Fruit fly (Drosophila melanogaster) whole organism, embryonic: ENCODE measurements around the gene spz3.
A peak's percentile ranks its signal among the peaks of the same experiment; 100 is the strongest.

ENCODE experiments used
- ATbp ChIP-seq: fragments of 200-800 bp; sonication (Bioruptor generic); optimal IDR thresholded peaks from 2 replicates; lab custom pipeline; 2017; ENCODE audit warnings: missing biosample characterization, mild to moderate bottlenecking, missing genetic modification characterization, missing genetic modification reagents
- Adf1 ChIP-seq: fragments of 200-800 bp; sonication (Bioruptor generic); IDR thresholded peaks from 2 replicates; pipeline ENCODE4 v1.3.6; 2022; ENCODE audit warnings: missing biosample characterization, missing genetic modification characterization
- Atf3 ChIP-seq: fragments of 200-800 bp; sonication (Bioruptor generic); optimal IDR thresholded peaks from 3 replicates; lab custom pipeline; 2016; ENCODE audit warnings: missing biosample characterization, missing genetic modification characterization
- Atf6 ChIP-seq: fragments of 200-800 bp; sonication (Bioruptor generic); IDR thresholded peaks from 2 replicates; pipeline ENCODE4 v1.3.6; 2022; ENCODE audit warnings: missing biosample characterization, missing genetic modification characterization
- B-H1 ChIP-seq: fragments of 200-800 bp; sonication (Bioruptor generic); IDR thresholded peaks from 3 replicates; pipeline ENCODE4 v1.3.6; 2022; ENCODE audit warnings: missing biosample characterization, missing genetic modification characterization
- CG10209 ChIP-seq: fragments of 200-800 bp; sonication (Bioruptor generic); optimal IDR thresholded peaks from 3 replicates; lab custom pipeline; 2017; ENCODE audit warnings: missing biosample characterization, mild to moderate bottlenecking, missing genetic modification characterization, missing genetic modification reagents
- CG10366 ChIP-seq: fragments of 200-800 bp; sonication (Bioruptor generic); IDR thresholded peaks from 2 replicates; pipeline ENCODE4 v1.3.6; 2022; ENCODE audit warnings: missing biosample characterization, missing genetic modification characterization
- CG12299 ChIP-seq: fragments of 200-800 bp; sonication (Bioruptor generic); optimal IDR thresholded peaks from 2 replicates; lab custom pipeline; 2018; ENCODE audit warnings: missing biosample characterization, mild to moderate bottlenecking, missing genetic modification characterization
- CG13424 ChIP-seq: fragments of 200-800 bp; sonication (Bioruptor generic); optimal IDR thresholded peaks from 2 replicates; lab custom pipeline; 2019; ENCODE audit warnings: missing biosample characterization, mild to moderate bottlenecking, missing genetic modification characterization, moderate library complexity
- CG15269 ChIP-seq: fragments of 200-800 bp; sonication (Bioruptor generic); optimal IDR thresholded peaks from 2 replicates; lab custom pipeline; 2018; ENCODE audit warnings: missing biosample characterization, mild to moderate bottlenecking, missing genetic modification characterization, moderate library complexity
- CG17829 ChIP-seq: fragments of 200-800 bp; optimal IDR thresholded peaks from 2 replicates; lab custom pipeline; 2019; ENCODE audit warnings: missing biosample characterization, mild to moderate bottlenecking, missing genetic modification characterization, moderate library complexity
- CG2712 ChIP-seq: fragments of 200-800 bp; optimal IDR thresholded peaks from 3 replicates; lab custom pipeline; 2019; ENCODE audit warnings: missing biosample characterization, mild to moderate bottlenecking, missing genetic modification characterization, moderate library complexity
- CG33557 ChIP-seq: fragments of 200-800 bp; sonication (Bioruptor generic); optimal IDR thresholded peaks from 2 replicates; lab custom pipeline; 2019; ENCODE audit warnings: missing biosample characterization, mild to moderate bottlenecking, missing genetic modification characterization, moderate library complexity
- CG42726 ChIP-seq: fragments of 200-800 bp; sonication (Bioruptor generic); IDR thresholded peaks from 2 replicates; pipeline ENCODE4 v1.3.6; 2022; ENCODE audit warnings: missing biosample characterization, missing genetic modification characterization; ENCODE audit not compliant: partially characterized antibody
- CG4820 ChIP-seq: fragments of 200-800 bp; sonication (Bioruptor generic); optimal IDR thresholded peaks from 3 replicates; lab custom pipeline; 2016; ENCODE audit warnings: missing biosample characterization, missing genetic modification characterization
- CG7372 ChIP-seq: fragments of 200-800 bp; sonication (Bioruptor generic); IDR thresholded peaks from 2 replicates; pipeline ENCODE4 v1.3.6; 2022; ENCODE audit warnings: missing biosample characterization, missing genetic modification characterization
- CG8290 ChIP-seq, 3 experiments: fragments of 200-800 bp; sonication (Bioruptor generic); optimal IDR thresholded peaks; 2 replicates each; lab custom pipeline; 2016 to 2019; ENCODE audit warnings: missing biosample characterization in 3 of 3, missing genetic modification characterization in 3 of 3, mild to moderate bottlenecking in 2 of 3, moderate library complexity in 1 of 3
- CG8765 ChIP-seq: fragments of 200-800 bp; sonication (Bioruptor generic); IDR thresholded peaks from 2 replicates; pipeline ENCODE4 v1.3.6; 2022; ENCODE audit warnings: missing biosample characterization, missing genetic modification characterization
- H2.0 ChIP-seq: fragments of 200-800 bp; sonication (Bioruptor generic); IDR thresholded peaks from 2 replicates; pipeline ENCODE4 v1.3.6; 2022; ENCODE audit warnings: missing biosample characterization, missing genetic modification characterization
- NC2α ChIP-seq: fragments of 200-800 bp; sonication (Bioruptor generic); optimal IDR thresholded peaks from 2 replicates; lab custom pipeline; 2016; ENCODE audit warnings: missing biosample characterization, missing genetic modification characterization
- NFAT ChIP-seq: fragments of 200-800 bp; sonication (Bioruptor generic); IDR thresholded peaks from 2 replicates; pipeline ENCODE4 v1.3.6; 2022; ENCODE audit warnings: missing biosample characterization, missing genetic modification characterization
- Nf-YA ChIP-seq: fragments of 200-800 bp; sonication (Bioruptor generic); IDR thresholded peaks from 2 replicates; pipeline ENCODE4 v1.3.6; 2022; ENCODE audit warnings: missing biosample characterization, missing genetic modification characterization
- Nf-YB ChIP-seq: fragments of 200-800 bp; sonication (Bioruptor generic); optimal IDR thresholded peaks from 3 replicates; lab custom pipeline; 2019; ENCODE audit warnings: missing biosample characterization, mild to moderate bottlenecking, missing genetic modification characterization, moderate library complexity
- PHDP ChIP-seq: fragments of 200-800 bp; sonication (Bioruptor generic); optimal IDR thresholded peaks from 3 replicates; lab custom pipeline; 2018; ENCODE audit warnings: missing biosample characterization, mild to moderate bottlenecking, missing genetic modification characterization, moderate library complexity
- Poxn ChIP-seq: fragments of 200-800 bp; sonication (Bioruptor generic); IDR thresholded peaks from 2 replicates; pipeline ENCODE4 v1.3.6; 2022; ENCODE audit warnings: missing biosample characterization, missing genetic modification characterization
- Ptx1 ChIP-seq: fragments of 200-800 bp; sonication (Bioruptor generic); IDR thresholded peaks from 2 replicates; pipeline ENCODE4 v1.3.6; 2022; ENCODE audit warnings: missing biosample characterization, missing genetic modification characterization
- Stat92E ChIP-seq, 3 experiments: fragments of >200 bp in 2 of 3; fragments of 200-800 bp in 1 of 3; sonication (Bioruptor generic) in 1 of 3; optimal IDR thresholded peaks; 2 replicates each; lab custom pipeline; 2017 to 2019; ENCODE audit warnings: missing biosample characterization in 3 of 3, missing genetic modification characterization in 3 of 3, mild to moderate bottlenecking in 1 of 3, moderate library complexity in 1 of 3
- Trl ChIP-seq, 3 experiments: fragments of >200 bp in 2 of 3; fragments of 200-800 bp in 1 of 3; sonication (Bioruptor generic) in 1 of 3; optimal IDR thresholded peaks; 2 replicates in 1 of 3; 3 replicates in 2 of 3; lab custom pipeline; 2016 to 2017; ENCODE audit warnings: missing biosample characterization in 1 of 3, missing genetic modification characterization in 1 of 3
- ac ChIP-seq: fragments of 200-800 bp; sonication (Bioruptor generic); optimal IDR thresholded peaks from 3 replicates; lab custom pipeline; 2017; ENCODE audit warnings: missing biosample characterization, mild to moderate bottlenecking, missing genetic modification characterization
- amos ChIP-seq: fragments of 200-800 bp; sonication (Bioruptor generic); IDR thresholded peaks from 2 replicates; pipeline ENCODE4 v1.3.6; 2022; ENCODE audit warnings: missing biosample characterization, missing genetic modification characterization; ENCODE audit not compliant: partially characterized antibody
- ato ChIP-seq: fragments of 200-800 bp; sonication (Bioruptor generic); IDR thresholded peaks from 2 replicates; pipeline ENCODE4 v1.3.6; 2022; ENCODE audit warnings: missing biosample characterization, missing genetic modification characterization; ENCODE audit not compliant: partially characterized antibody
- bab2 ChIP-seq: fragments of 200-800 bp; sonication (Bioruptor generic); optimal IDR thresholded peaks from 2 replicates; lab custom pipeline; 2016; ENCODE audit warnings: missing biosample characterization, missing genetic modification characterization
- dysf ChIP-seq: fragments of 200-800 bp; sonication (Bioruptor generic); IDR thresholded peaks from 3 replicates; pipeline ENCODE4 v1.3.6; 2022; ENCODE audit warnings: missing biosample characterization, missing genetic modification characterization
- hbn ChIP-seq: fragments of 200-800 bp; sonication (Bioruptor generic); IDR thresholded peaks from 2 replicates; pipeline ENCODE4 v1.3.6; 2022; ENCODE audit warnings: missing biosample characterization, missing genetic modification characterization; ENCODE audit not compliant: partially characterized antibody
- her ChIP-seq: fragments of 200-800 bp; sonication (Bioruptor generic); optimal IDR thresholded peaks from 2 replicates; lab custom pipeline; 2016; ENCODE audit warnings: missing biosample characterization, missing genetic modification characterization
- jing ChIP-seq: fragments of 200-800 bp; sonication (Bioruptor generic); optimal IDR thresholded peaks from 2 replicates; lab custom pipeline; 2018; ENCODE audit warnings: missing biosample characterization, mild to moderate bottlenecking, missing genetic modification characterization
- lola ChIP-seq, 3 experiments: fragments of >200 bp in 2 of 3; fragments of 200-800 bp in 1 of 3; sonication (Bioruptor generic) in 1 of 3; optimal IDR thresholded peaks; 2 replicates each; lab custom pipeline; 2017 to 2019; ENCODE audit warnings: missing biosample characterization in 3 of 3, missing genetic modification characterization in 3 of 3, mild to moderate bottlenecking in 1 of 3, moderate library complexity in 1 of 3
- pita ChIP-seq: fragments of 200-800 bp; sonication (Bioruptor generic); optimal IDR thresholded peaks from 2 replicates; lab custom pipeline; 2017; ENCODE audit warnings: missing biosample characterization, mild to moderate bottlenecking, missing genetic modification characterization
- rib ChIP-seq: fragments of 200-800 bp; sonication (Bioruptor generic); IDR thresholded peaks from 2 replicates; pipeline ENCODE4 v1.3.6; 2022; ENCODE audit warnings: missing biosample characterization, missing genetic modification characterization
- seq ChIP-seq: fragments of 200-800 bp; sonication (Bioruptor generic); IDR thresholded peaks from 2 replicates; pipeline ENCODE4 v1.3.6; 2022; ENCODE audit warnings: missing biosample characterization, missing genetic modification characterization
- sisA ChIP-seq: fragments of 200-800 bp; sonication (Bioruptor generic); IDR thresholded peaks from 2 replicates; pipeline ENCODE4 v1.3.6; 2022; ENCODE audit warnings: missing biosample characterization, missing genetic modification characterization
- stc ChIP-seq: fragments of 200-800 bp; sonication (Bioruptor generic); IDR thresholded peaks from 2 replicates; pipeline ENCODE4 v1.3.6; 2022; ENCODE audit warnings: missing biosample characterization, missing genetic modification characterization
- trh ChIP-seq: fragments of 200-800 bp; sonication (Bioruptor generic); optimal IDR thresholded peaks from 2 replicates; lab custom pipeline; 2016; ENCODE audit warnings: missing biosample characterization, missing genetic modification characterization
- vfl ChIP-seq: fragments of 200-800 bp; sonication (Bioruptor generic); optimal IDR thresholded peaks from 2 replicates; lab custom pipeline; 2016; ENCODE audit warnings: missing biosample characterization, missing genetic modification characterization
- zen ChIP-seq: fragments of 200-800 bp; sonication (Bioruptor generic); optimal IDR thresholded peaks from 3 replicates; lab custom pipeline; 2018; ENCODE audit warnings: missing biosample characterization, mild to moderate bottlenecking, missing genetic modification characterization, moderate library complexity
- zfh2 ChIP-seq: fragments of 200-800 bp; sonication (Bioruptor generic); optimal IDR thresholded peaks from 2 replicates; lab custom pipeline; 2016; ENCODE audit warnings: missing biosample characterization, missing genetic modification characterization

The spz3 gene

dm6 chr2L:7827045-7828004, 52.0 kb downstream of the spz3 start, which contains the start of the genes Rack1 and mts (continued):
- TF ChIP-seq CG42726 (GFP tag; lab: Robert Waterston, UW) (peak; percentile 75), NFAT (GFP tag; lab: Robert Waterston, UW) (peak; percentile 88), zfh2 (peak; percentile 65), Poxn (GFP tag; lab: Robert Waterston, UW) (0 out of 2 replicates have a peak, but pooled peaks have one; percentile 16), vfl (GFP tag; lab: Kevin White, UChicago) (peak; percentile 82), CG8290 (GFP tag; optimal IDR thresholded peaks at IDR 0.05; lab: Kevin White, UChicago) (peak; percentile 54), CG8290 (tag; optimal IDR thresholded peaks at IDR 0.05; lab: Kevin White, UChicago) (peak; percentile 74 to 96), Trl (optimal IDR thresholded peaks at IDR 0.05; lab: Kevin White, UChicago) (no peak), Trl (GFP tag; optimal IDR thresholded peaks at IDR 0.05; lab: Kevin White, UChicago) (peak; percentile 80), NC2α (GFP tag; lab: Kevin White, UChicago) (peak; percentile 63), Atf3 (peak; percentile 43), jing (GFP tag; lab: Kevin White, UChicago) (peak; percentile 40), ac (peak; percentile 75), PHDP (tag; lab: Kevin White, UChicago) (peak; percentile 86), CG33557 (GFP tag; lab: Kevin White, UChicago) (peak; percentile 62), Atf6 (GFP tag; lab: Robert Waterston, UW) (peak; percentile 74), lola (GFP tag; optimal IDR thresholded peaks at IDR 0.05; lab: Kevin White, UChicago) (peak in 1 of 3 experiments; percentile 21), Adf1 (GFP tag; lab: Robert Waterston, UW) (peak; percentile 39; the same call in 1 of the 2 replicates), CG17829 (tag; lab: Kevin White, UChicago) (peak; percentile 72), trh (GFP tag; lab: Kevin White, UChicago) (peak; percentile 56), dysf (GFP tag; lab: Robert Waterston, UW) (peak; percentile 75; the same call in 2 of the 3 replicates), ato (peak; percentile 35; the same call in 1 of the 2 replicates), Stat92E (GFP tag; optimal IDR thresholded peaks at IDR 0.05; lab: Kevin White, UChicago) (peak in 1 of 3 experiments; percentile 53), CG13424 (tag; lab: Kevin White, UChicago) (peak; percentile 43), amos (peak; percentile 74), CG7372 (GFP tag; lab: Robert Waterston, UW) (peak; percentile 61; the same call in 1 of the 2 replicates), seq (GFP tag; lab: Robert Waterston, UW) (peak; percentile 72), hbn (GFP tag; lab: Robert Waterston, UW) (peak; percentile 16; the same call in 1 of the 2 replicates), Nf-YB (GFP tag; lab: Kevin White, UChicago) (peak; percentile 67), CG12299 (tag; lab: Kevin White, UChicago) (peak; percentile 68), rib (peak; percentile 69), CG8765 (GFP tag; lab: Robert Waterston, UW) (no peak; the same call in 1 of the 2 replicates), CG10366 (peak; percentile 74), CG2712 (tag; lab: Kevin White, UChicago) (peak; percentile 71), her (GFP tag; lab: Kevin White, UChicago) (peak; percentile 77), ATbp (GFP tag; lab: Kevin White, UChicago) (peak; percentile 85), CG15269 (tag; lab: Kevin White, UChicago) (peak; percentile 82), CG4820 (GFP tag; lab: Kevin White, UChicago) (peak; percentile 64), Nf-YA (peak; percentile 85), sisA (peak; percentile 48; the same call in 1 of the 2 replicates), CG10209 (GFP tag; lab: Kevin White, UChicago) (peak; percentile 88), stc (GFP tag; lab: Robert Waterston, UW) (peak; percentile 82), B-H1 (GFP tag; lab: Robert Waterston, UW) (peak; percentile 54; the same call in 2 of the 3 replicates), pita (GFP tag; lab: Kevin White, UChicago) (peak; percentile 34), Ptx1 (GFP tag; lab: Robert Waterston, UW) (peak; percentile 66), H2.0 (peak; percentile 83), bab2 (peak; percentile 40), zen (tag; lab: Kevin White, UChicago) (peak; percentile 29)
